Worm (Caenorhabditis elegans): ENCODE results near the gene cnep-1.

DNA sequence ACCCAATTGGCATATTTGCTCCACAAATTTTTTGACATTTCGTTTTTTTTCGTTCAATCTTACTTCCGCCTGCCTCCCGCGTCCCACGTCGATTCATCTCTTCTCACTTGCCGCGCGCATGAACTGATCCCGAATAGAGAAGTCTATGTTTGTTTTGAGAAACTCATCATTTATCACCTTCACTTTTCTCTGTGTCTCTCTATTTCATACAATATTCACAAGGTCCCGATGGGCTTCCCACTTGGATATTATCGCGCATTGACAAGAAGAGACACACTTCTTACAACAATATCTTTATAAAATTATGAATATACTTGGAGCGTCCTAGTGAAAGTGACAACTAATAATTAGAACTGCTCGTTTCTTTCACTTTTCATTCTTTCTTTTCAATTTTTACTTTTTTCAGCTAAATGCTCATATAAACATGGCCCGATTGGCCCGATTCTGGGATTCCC, 48.4 kb downstream of the cnep-1 start, which contains the start of gene insc-1:
- no peak for TF ChIP-seq unc-39 (tag; optimal IDR thresholded peaks at IDR 0.05)
- no peak for TF ChIP-seq aly-2 (tag; optimal IDR thresholded peaks at IDR 0.05)
- no peak for TF ChIP-seq ztf-4 (tag; optimal IDR thresholded peaks at IDR 0.05)
- no peak for TF ChIP-seq snpc-4 (tag; optimal IDR thresholded peaks at IDR 0.05)
- no peak for TF ChIP-seq egl-27 (tag; optimal IDR thresholded peaks at IDR 0.05)
- TF ChIP-seq lin-39 (tag; optimal IDR thresholded peaks at IDR 0.05) = no peak
- no peak for TF ChIP-seq nfya-1 (tag; optimal IDR thresholded peaks at IDR 0.05; ENCODE audit: insufficient read depth)

All from whole organism, L3 larva.